Worm (Caenorhabditis elegans): ENCODE data around the gene mfsd-10.
A peak's percentile ranks its signal among the peaks of the same experiment; 100 is the strongest.

The mfsd-10 gene

ce11 chrX:17318284-17318683 is 50.2 kb downstream of the mfsd-10 start, which contains the start of gene ptr-5:
Gene ptr-5, plus strand, starts transcription at chrX:17318584.
- TF ChIP-seq hmg-11 (tag; optimal IDR thresholded peaks at IDR 0.05): no peak
- no peak for TF ChIP-seq ama-1 (optimal IDR thresholded peaks at IDR 0.05)
- TF ChIP-seq R02D3.7 (tag; optimal IDR thresholded peaks at IDR 0.05): no peak
- TF ChIP-seq fkh-2 (tag; optimal IDR thresholded peaks at IDR 0.05): no peak
- TF ChIP-seq lsy-12 (tag; optimal IDR thresholded peaks at IDR 0.05): no peak

ce11 chrX:17314948-17315347 is 53.5 kb downstream of the mfsd-10 start:
- TF ChIP-seq lsy-12 (tag; optimal IDR thresholded peaks at IDR 0.05) (peak; percentile 43), hmg-11 (tag; optimal IDR thresholded peaks at IDR 0.05) (peak; percentile 88), skn-1 (tag; optimal IDR thresholded peaks at IDR 0.05) (no peak), mml-1 (tag; optimal IDR thresholded peaks at IDR 0.05) (no peak), pqm-1 (tag; optimal IDR thresholded peaks at IDR 0.05) (no peak), lin-39 (tag; optimal IDR thresholded peaks at IDR 0.05) (peak; percentile 81), unc-62 (GFP tag; optimal IDR thresholded peaks at IDR 0.05) (peak; percentile 16), nfya-1 (tag; optimal IDR thresholded peaks at IDR 0.05; ENCODE audit: insufficient read depth) (peak; percentile 50), elt-3 (tag; optimal IDR thresholded peaks at IDR 0.05) (no peak)

Data from whole organism, L3 larva.